Worm (Caenorhabditis elegans) whole organism, late embryonic: ENCODE data around the gene srg-8.

ENCODE experiments used
- C38D4.7 ChIP-seq: fragments of 200-800 bp; sonication (Bioruptor generic); optimal IDR thresholded peaks from 2 replicates; lab custom pipeline; 2018; ENCODE audit warnings: mild to moderate bottlenecking, missing genetic modification characterization, moderate library complexity, missing compliant biosample characterization
- T23F11.4 ChIP-seq: fragments of 200-800 bp; sonication (Bioruptor generic); optimal IDR thresholded peaks from 2 replicates; lab custom pipeline; 2018; ENCODE audit warnings: mild to moderate bottlenecking, missing genetic modification characterization, missing compliant biosample characterization
- Y22D7AL.16 ChIP-seq: sonication (generic microtip); optimal IDR thresholded peaks from 2 replicates; lab custom pipeline; 2016; ENCODE audit warnings: missing genetic modification characterization, missing compliant biosample characterization
- ceh-14 ChIP-seq: sonication (generic microtip); optimal IDR thresholded peaks from 2 replicates; lab custom pipeline; 2016; ENCODE audit warnings: missing genotype, missing genetic modification characterization, missing compliant biosample characterization
- ceh-19 ChIP-seq: fragments of 200-800 bp; sonication (Bioruptor generic); optimal IDR thresholded peaks from 2 replicates; lab custom pipeline; 2018; ENCODE audit warnings: mild to moderate bottlenecking, missing genetic modification characterization, missing compliant biosample characterization
- ceh-2 ChIP-seq: sonication (generic microtip); optimal IDR thresholded peaks from 2 replicates; lab custom pipeline; 2016; ENCODE audit warnings: missing genotype, missing genetic modification characterization, missing compliant biosample characterization
- ceh-22 ChIP-seq: sonication (generic microtip); optimal IDR thresholded peaks from 2 replicates; lab custom pipeline; 2017; ENCODE audit warnings: missing biosample characterization, missing genetic modification characterization
- ceh-24 ChIP-seq: sonication (generic microtip); optimal IDR thresholded peaks from 2 replicates; lab custom pipeline; 2016; ENCODE audit warnings: mild to moderate bottlenecking, missing genetic modification characterization, missing compliant biosample characterization
- ceh-30 ChIP-seq: fragments of 150-350 bp; optimal IDR thresholded peaks from 2 replicates; lab custom pipeline; 2014; ENCODE audit warnings: missing biosample characterization, missing genetic modification characterization
- ceh-45 ChIP-seq: fragments of 200-800 bp; sonication (Bioruptor generic); IDR thresholded peaks from 2 replicates; pipeline ENCODE4 v1.3.6; 2022; ENCODE audit warnings: missing genetic modification reagents, missing genetic modification characterization, missing compliant biosample characterization
- ceh-48 ChIP-seq: sonication (generic microtip); optimal IDR thresholded peaks from 2 replicates; lab custom pipeline; 2016; ENCODE audit warnings: missing genetic modification characterization, inconsistent platforms, missing compliant biosample characterization
- ceh-9 ChIP-seq: sonication (generic microtip); optimal IDR thresholded peaks from 2 replicates; lab custom pipeline; 2016; ENCODE audit warnings: mild to moderate bottlenecking, missing genetic modification characterization, inconsistent platforms, missing compliant biosample characterization
- che-1 ChIP-seq: sonication (generic microtip); optimal IDR thresholded peaks from 2 replicates; lab custom pipeline; 2016; ENCODE audit warnings: mild to moderate bottlenecking, missing genetic modification characterization, missing compliant biosample characterization
- elt-4 ChIP-seq: sonication (generic microtip); optimal IDR thresholded peaks from 2 replicates; lab custom pipeline; 2016; ENCODE audit warnings: missing genetic modification characterization, missing compliant biosample characterization
- ets-4 ChIP-seq: sonication (generic microtip); optimal IDR thresholded peaks from 2 replicates; lab custom pipeline; 2016; ENCODE audit warnings: missing genetic modification characterization, missing compliant biosample characterization
- eyg-1 ChIP-seq: sonication (generic microtip); optimal IDR thresholded peaks from 2 replicates; lab custom pipeline; 2016; ENCODE audit warnings: missing genotype, missing genetic modification characterization, missing compliant biosample characterization
- fkh-10 ChIP-seq: fragments of 150-350 bp; optimal IDR thresholded peaks from 2 replicates; lab custom pipeline; 2014; ENCODE audit warnings: missing biosample characterization, missing genetic modification reagents, missing genetic modification characterization
- fkh-6 ChIP-seq: sonication (generic microtip); optimal IDR thresholded peaks from 2 replicates; lab custom pipeline; 2016; ENCODE audit warnings: missing genetic modification characterization, missing compliant biosample characterization
- hlh-13 ChIP-seq: fragments of 200-800 bp; sonication (Bioruptor generic); optimal IDR thresholded peaks from 2 replicates; lab custom pipeline; 2018; ENCODE audit warnings: mild to moderate bottlenecking, missing genetic modification characterization, missing compliant biosample characterization
- hlh-15 ChIP-seq: sonication (generic microtip); optimal IDR thresholded peaks from 2 replicates; lab custom pipeline; 2016; ENCODE audit warnings: missing genetic modification characterization, missing compliant biosample characterization
- hlh-6 ChIP-seq: sonication (generic microtip); optimal IDR thresholded peaks from 2 replicates; lab custom pipeline; 2016; ENCODE audit warnings: missing genotype, missing genetic modification characterization, missing compliant biosample characterization
- lim-6 ChIP-seq: sonication (generic microtip); optimal IDR thresholded peaks from 2 replicates; lab custom pipeline; 2016; ENCODE audit warnings: missing genetic modification characterization, missing compliant biosample characterization
- madf-2 ChIP-seq: sonication (generic microtip); optimal IDR thresholded peaks from 2 replicates; lab custom pipeline; 2017; ENCODE audit warnings: missing genetic modification characterization, missing compliant biosample characterization
- nhr-11 ChIP-seq: fragments of 150-350 bp; optimal IDR thresholded peaks from 2 replicates; lab custom pipeline; 2014; ENCODE audit warnings: missing biosample characterization, missing genetic modification characterization
- npax-4 ChIP-seq: sonication (generic microtip); optimal IDR thresholded peaks from 2 replicates; lab custom pipeline; 2016; ENCODE audit warnings: missing genetic modification characterization, missing compliant biosample characterization
- pag-3 ChIP-seq: sonication (generic microtip); optimal IDR thresholded peaks from 2 replicates; lab custom pipeline; 2016; ENCODE audit warnings: missing compliant biosample characterization, missing genetic modification characterization, borderline replicate concordance
- pha-2 ChIP-seq: sonication (generic microtip); optimal IDR thresholded peaks from 2 replicates; lab custom pipeline; 2017; ENCODE audit warnings: mild to moderate bottlenecking, missing genetic modification characterization, missing compliant biosample characterization
- pha-4 ChIP-seq: fragments of 150-350 bp; optimal IDR thresholded peaks from 2 replicates; lab custom pipeline; 2018; ENCODE audit warnings: missing biosample characterization, missing genetic modification reagents, missing genetic modification characterization
- pqm-1 ChIP-seq: sonication (generic microtip); optimal IDR thresholded peaks from 2 replicates; lab custom pipeline; 2016; ENCODE audit warnings: missing genetic modification characterization, missing compliant biosample characterization
- pros-1 ChIP-seq: fragments of 150-350 bp; optimal IDR thresholded peaks from 2 replicates; lab custom pipeline; 2014; ENCODE audit warnings: missing biosample characterization, missing genetic modification reagents, missing genetic modification characterization
- ref-2 ChIP-seq: sonication (generic microtip); optimal IDR thresholded peaks from 2 replicates; lab custom pipeline; 2016; ENCODE audit warnings: missing genetic modification characterization, missing compliant biosample characterization
- sox-2 ChIP-seq: fragments of 200-800 bp; sonication (Bioruptor generic); IDR thresholded peaks from 2 replicates; pipeline ENCODE4 v1.3.6; 2022; ENCODE audit warnings: missing genetic modification reagents, missing genetic modification characterization, missing compliant biosample characterization
- sox-4 ChIP-seq: sonication (generic microtip); optimal IDR thresholded peaks from 2 replicates; lab custom pipeline; 2017; ENCODE audit warnings: mild to moderate bottlenecking, missing genetic modification characterization, inconsistent platforms, missing compliant biosample characterization
- tbx-2 ChIP-seq: sonication (generic microtip); optimal IDR thresholded peaks from 2 replicates; lab custom pipeline; 2016; ENCODE audit warnings: missing genetic modification characterization, missing compliant biosample characterization
- tbx-7 ChIP-seq: sonication (generic microtip); optimal IDR thresholded peaks from 2 replicates; lab custom pipeline; 2016; ENCODE audit warnings: missing genotype, missing genetic modification characterization, missing compliant biosample characterization
- unc-42 ChIP-seq: sonication (generic microtip); optimal IDR thresholded peaks from 2 replicates; lab custom pipeline; 2016; ENCODE audit warnings: missing genotype, missing genetic modification characterization, missing compliant biosample characterization
- unc-55 ChIP-seq: sonication (generic microtip); optimal IDR thresholded peaks from 2 replicates; lab custom pipeline; 2017; ENCODE audit warnings: missing biosample characterization, missing genetic modification reagents, missing genetic modification characterization
- ztf-16 ChIP-seq: sonication (generic microtip); optimal IDR thresholded peaks from 2 replicates; lab custom pipeline; 2017; ENCODE audit warnings: missing genetic modification characterization, missing compliant biosample characterization

The srg-8 gene

ce11 chrIII:6298131-6298530 lies 43.5 kb upstream of the srg-8 start, which contains the start of gene F47D12.3:
TSS of gene F47D12.3 (plus strand) at chrIII:6298461.
- TF ChIP-seq ceh-22 (tag; lab: Kevin White, UChicago) (no peak), npax-4 (tag; lab: Kevin White, UChicago) (no peak), fkh-6 (tag; lab: Kevin White, UChicago) (no peak), pha-2 (no peak), madf-2 (tag; lab: Kevin White, UChicago) (no peak), ceh-9 (tag; lab: Kevin White, UChicago) (no peak), elt-4 (no peak), C38D4.7 (GFP tag; lab: Kevin White, UChicago) (no peak), ceh-45 (GFP tag; lab: Robert Waterston, UW) (no peak), pha-4 (tag; lab: Kevin White, UChicago) (no peak), tbx-7 (tag; lab: Kevin White, UChicago) (no peak), ceh-48 (tag; lab: Kevin White, UChicago) (no peak), lim-6 (tag; lab: Kevin White, UChicago) (no peak), pqm-1 (tag; lab: Kevin White, UChicago) (no peak), tbx-2 (tag; lab: Kevin White, UChicago) (no peak)

DNA sequence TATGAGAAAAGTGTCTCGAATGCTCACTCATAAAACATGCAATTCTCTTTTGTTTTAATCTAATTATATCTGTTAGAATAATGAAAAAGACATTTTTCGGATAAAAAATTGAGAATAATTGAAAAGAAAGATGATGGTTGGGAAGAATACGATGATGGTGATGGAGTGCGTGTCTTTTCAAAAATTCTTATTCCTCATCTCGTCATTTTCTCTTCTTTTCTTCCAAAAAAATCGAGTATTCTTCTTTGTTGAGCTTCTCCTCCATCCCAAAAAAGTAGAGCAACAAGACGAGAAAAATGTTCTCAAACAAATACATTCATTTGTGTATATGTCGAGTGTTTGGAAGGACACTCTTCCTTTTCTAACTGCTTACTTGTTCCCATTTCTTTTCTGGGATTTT lies 43.0 kb upstream of the srg-8 start:
- no peak for TF ChIP-seq ceh-30 (tag; lab: Kevin White, UChicago)
- no peak for TF ChIP-seq ceh-2
- no peak for TF ChIP-seq ceh-9 (tag; lab: Kevin White, UChicago)
- TF ChIP-seq pros-1 (tag; lab: Kevin White, UChicago), result no peak
- no peak for TF ChIP-seq ref-2
- no peak for TF ChIP-seq unc-42 (tag; lab: Kevin White, UChicago)
- TF ChIP-seq ceh-22 (tag; lab: Kevin White, UChicago), result no peak
- no peak for TF ChIP-seq pag-3
- no peak for TF ChIP-seq ceh-24
- TF ChIP-seq Y22D7AL.16 (tag; lab: Kevin White, UChicago), result no peak
- TF ChIP-seq unc-55 (GFP tag; lab: Kevin White, UChicago), result no peak
- TF ChIP-seq eyg-1, result no peak
- no peak for TF ChIP-seq hlh-13 (GFP tag; lab: Kevin White, UChicago)

ce11 chrIII:6295972-6296700 lies 41.5 kb upstream of the srg-8 start, which contains the start of gene F47D12.7:
TSS of gene F47D12.7 (minus strand) at chrIII:6296022.
- TF ChIP-seq ceh-45 (GFP tag; lab: Robert Waterston, UW) (no peak), npax-4 (tag; lab: Kevin White, UChicago) (no peak), unc-42 (tag; lab: Kevin White, UChicago) (no peak), T23F11.4 (GFP tag; lab: Kevin White, UChicago) (no peak), unc-55 (GFP tag; lab: Kevin White, UChicago) (no peak), ceh-30 (tag; lab: Kevin White, UChicago) (no peak), ceh-19 (GFP tag; lab: Kevin White, UChicago) (no peak), ztf-16 (tag; lab: Kevin White, UChicago) (no peak), ceh-22 (tag; lab: Kevin White, UChicago) (no peak), pqm-1 (tag; lab: Kevin White, UChicago) (no peak), sox-4 (tag; lab: Kevin White, UChicago) (no peak), sox-2 (GFP tag; lab: Robert Waterston, UW) (no peak)
- TF ChIP-seq, all 69 proteins: peak for 0

DNA sequence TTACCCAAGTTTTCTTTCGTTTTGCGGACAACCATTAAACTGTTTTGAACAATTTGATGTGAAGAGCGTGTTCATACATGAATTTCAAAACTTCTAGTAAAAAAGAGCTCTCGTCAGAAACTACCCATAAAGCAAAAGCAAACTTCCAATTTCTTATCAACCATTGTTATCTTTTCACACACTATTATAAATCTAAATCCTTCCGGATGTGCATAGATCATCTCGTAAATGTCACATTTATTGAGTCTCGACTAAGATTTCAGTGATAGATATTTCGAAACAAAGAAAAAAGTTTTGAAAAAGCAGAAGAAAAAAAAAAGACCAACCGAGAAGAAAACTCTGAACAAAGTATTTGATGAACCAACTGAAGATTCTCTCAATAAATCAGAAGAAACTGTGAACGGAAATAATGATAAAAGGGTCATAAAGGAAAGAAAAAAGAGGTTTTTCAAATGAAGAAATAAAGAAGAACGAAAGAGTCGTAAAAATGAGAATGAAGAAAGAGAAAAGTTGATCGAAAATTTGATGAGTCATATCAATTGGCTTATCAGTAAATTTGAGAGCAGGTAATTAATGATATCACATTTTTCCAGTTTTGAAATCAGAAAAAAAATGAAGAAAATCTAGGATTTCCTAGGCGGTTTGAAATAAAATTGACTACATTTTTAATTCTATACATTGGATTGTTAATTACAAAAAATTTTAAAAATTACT lies 36.0 kb upstream of the srg-8 start:
- TF ChIP-seq hlh-6 (tag; lab: Kevin White, UChicago), result no peak
- no peak for TF ChIP-seq ceh-14 (tag; lab: Kevin White, UChicago)
- no peak for TF ChIP-seq T23F11.4 (GFP tag; lab: Kevin White, UChicago)
- TF ChIP-seq fkh-10, result no peak
- TF ChIP-seq ztf-16 (tag; lab: Kevin White, UChicago), result no peak
- TF ChIP-seq ceh-9 (tag; lab: Kevin White, UChicago), result no peak
- TF ChIP-seq ets-4 (tag; lab: Kevin White, UChicago), result no peak
- no peak for TF ChIP-seq che-1
- no peak for TF ChIP-seq hlh-15 (tag; lab: Kevin White, UChicago)
- TF ChIP-seq npax-4 (tag; lab: Kevin White, UChicago), result no peak
- no peak for TF ChIP-seq nhr-11 (tag; lab: Kevin White, UChicago)
- no peak for TF ChIP-seq tbx-7 (tag; lab: Kevin White, UChicago)
- TF ChIP-seq sox-2 (GFP tag; lab: Robert Waterston, UW), result no peak
